Fruit fly (Drosophila melanogaster) S2 (cell line): ENCODE results near the gene Him.
A peak's percentile ranks its signal among the peaks of the same experiment; 100 is the strongest.

ENCODE experiments used
- CG8478 ChIP-seq: fragments of >200 bp; optimal IDR thresholded peaks from 2 replicates; lab custom pipeline; 2018
- CTCF ChIP-seq, 2 experiments: fragments of >200 bp; optimal IDR thresholded peaks; 2 replicates each; lab custom pipeline; 2018

The Him gene

dm6 chrX:18208930-18209477, at the start of gene Him:
Gene Him, plus strand, starts transcription at chrX:18209427.
- no peak for TF ChIP-seq CTCF (optimal IDR thresholded peaks at IDR 0.05; lab: Kevin White, UChicago)
- no peak for TF ChIP-seq CG8478 (lab: Kevin White, UChicago)

dm6 chrX:18177312-18177711, 31.9 kb upstream of the Him start, which contains the start of gene Frq2:
Gene Frq2, plus strand, starts transcription at chrX:18177612.
- TF ChIP-seq CG8478 (lab: Kevin White, UChicago): no peak
- no peak for TF ChIP-seq CTCF (optimal IDR thresholded peaks at IDR 0.05; lab: Kevin White, UChicago)

dm6 chrX:18179372-18179771, 29.9 kb upstream of the Him start, which contains the start of gene Andorra:
Gene Andorra, minus strand, starts transcription at chrX:18179472.
- TF ChIP-seq CG8478 (lab: Kevin White, UChicago) (no peak), CTCF (optimal IDR thresholded peaks at IDR 0.05; lab: Kevin White, UChicago) (no peak)

- TF ChIP-seq CG8478 (lab: Kevin White, UChicago): no peak
- TF ChIP-seq CTCF (optimal IDR thresholded peaks at IDR 0.05; lab: Kevin White, UChicago): no peak
Observed at dm6 chrX:18181152-18181551, 28.1 kb upstream of the Him start.

- TF ChIP-seq CG8478 (lab: Kevin White, UChicago): no peak
- no peak for TF ChIP-seq CTCF (optimal IDR thresholded peaks at IDR 0.05; lab: Kevin White, UChicago)
Observed at dm6 chrX:18185944-18186343, 23.3 kb upstream of the Him start.

dm6 chrX:18197642-18198041, 11.6 kb upstream of the Him start:
- TF ChIP-seq CTCF (optimal IDR thresholded peaks at IDR 0.05; lab: Kevin White, UChicago): no peak
- no peak for TF ChIP-seq CG8478 (lab: Kevin White, UChicago)

- TF ChIP-seq CTCF (optimal IDR thresholded peaks at IDR 0.05; lab: Kevin White, UChicago) (no peak), CG8478 (lab: Kevin White, UChicago) (no peak)
Observed at dm6 chrX:18205044-18205443, 4.2 kb upstream of the Him start, which contains the start of gene Hesr. Gene Hesr, minus strand, starts transcription at chrX:18205144.

dm6 chrX:18207533-18207932, 1.7 kb upstream of the Him start:
- TF ChIP-seq CG8478 (lab: Kevin White, UChicago) (no peak), CTCF (optimal IDR thresholded peaks at IDR 0.05; lab: Kevin White, UChicago) (no peak)

dm6 chrX:18208079-18208865, 955 bp upstream of the Him start:
- TF ChIP-seq CG8478 (lab: Kevin White, UChicago) (no peak), CTCF (optimal IDR thresholded peaks at IDR 0.05; lab: Kevin White, UChicago) (no peak)

dm6 chrX:18225976-18226375, 16.7 kb downstream of the Him start, which contains the start of gene CG33639:
Gene CG33639, minus strand, starts transcription at chrX:18226076.
- TF ChIP-seq CG8478 (lab: Kevin White, UChicago) (no peak), CTCF (optimal IDR thresholded peaks at IDR 0.05; lab: Kevin White, UChicago) (no peak)

- TF ChIP-seq CTCF (optimal IDR thresholded peaks at IDR 0.05; lab: Kevin White, UChicago): no peak
Observed at dm6 chrX:18237886-18238285, 28.7 kb downstream of the Him start.

- TF ChIP-seq CG8478 (lab: Kevin White, UChicago): no peak
- peak; percentile 55 to 75 for TF ChIP-seq CTCF (optimal IDR thresholded peaks at IDR 0.05; lab: Kevin White, UChicago)
Observed at dm6 chrX:18238449-18238848, 29.2 kb downstream of the Him start.

dm6 chrX:18239301-18239700, 30.1 kb downstream of the Him start:
- TF ChIP-seq CTCF (optimal IDR thresholded peaks at IDR 0.05; lab: Kevin White, UChicago): peak; percentile 94 to 97
- TF ChIP-seq CG8478 (lab: Kevin White, UChicago): no peak

- TF ChIP-seq CG8478 (lab: Kevin White, UChicago) (no peak), CTCF (optimal IDR thresholded peaks at IDR 0.05; lab: Kevin White, UChicago) (peak; percentile 81 to 87)
Observed at dm6 chrX:18241267-18241666, 32.0 kb downstream of the Him start.

- TF ChIP-seq CG8478 (lab: Kevin White, UChicago) (no peak), CTCF (optimal IDR thresholded peaks at IDR 0.05; lab: Kevin White, UChicago) (no peak)
Observed at dm6 chrX:18243184-18243375, 33.9 kb downstream of the Him start, which contains the start of gene upd2. Gene upd2, minus strand, starts transcription at chrX:18243284.
